Worm (Caenorhabditis elegans): ENCODE measurements around the gene ify-1.

The ify-1 gene

ce11 chrII:5099034-5099433, 44.1 kb upstream of the ify-1 start:
- no peak for TF ChIP-seq ceh-82 (tag; optimal IDR thresholded peaks at IDR 0.05)
- peak in 1 of 2 experiments; percentile 73 for TF ChIP-seq unc-62 (GFP tag; optimal IDR thresholded peaks at IDR 0.05 in 1 of 2)
- no peak for TF ChIP-seq unc-62 (tag; optimal IDR thresholded peaks at IDR 0.05)
- TF ChIP-seq hmg-1.1 (GFP tag; IDR thresholded peaks at IDR 0.05): no peak

- TF ChIP-seq dpl-1 (GFP tag; optimal IDR thresholded peaks at IDR 0.05) (no peak), unc-62 (GFP tag; optimal IDR thresholded peaks at IDR 0.05 in 1 of 2) (peak in 1 of 2 experiments; percentile 35), unc-62 (tag; optimal IDR thresholded peaks at IDR 0.05) (no peak), duxl-1 (tag; optimal IDR thresholded peaks at IDR 0.05; ENCODE audit: poor library complexity) (no peak), pqm-1 (tag; optimal IDR thresholded peaks at IDR 0.05) (no peak)
Measured at ce11 chrII:5093945-5094344, 39.0 kb upstream of the ify-1 start, which contains the start of gene C04G6.13. TSS of gene C04G6.13 (plus strand) at chrII:5094245.

ce11 chrII:5092362-5093281, 37.6 kb upstream of the ify-1 start, which contains the start of gene C04G6.2:
TSS of gene C04G6.2 (plus strand) at chrII:5093231.
- no peak for TF ChIP-seq zag-1 (tag; optimal IDR thresholded peaks at IDR 0.05)
- 0 out of 2 replicates have a peak, but pooled peaks have one; percentile 38 for TF ChIP-seq hmg-1.1 (GFP tag; IDR thresholded peaks at IDR 0.05)
- TF ChIP-seq dve-1 (tag; optimal IDR thresholded peaks at IDR 0.05; ENCODE audit: insufficient read depth): peak; percentile 59
- TF ChIP-seq ctbp-1 (GFP tag; IDR thresholded peaks at IDR 0.05): 0 out of 2 replicates have a peak, but pooled peaks have one; percentile 12
- no peak for TF ChIP-seq ceh-32 (tag; optimal IDR thresholded peaks at IDR 0.05; ENCODE audit: poor library complexity)
- no peak for TF ChIP-seq ceh-20 (GFP tag; IDR thresholded peaks at IDR 0.05)
- peak; percentile 16 for TF ChIP-seq nhr-48 (tag; optimal IDR thresholded peaks at IDR 0.05)
- TF ChIP-seq nhr-11 (tag; optimal IDR thresholded peaks at IDR 0.05): peak; percentile 71
- no peak for TF ChIP-seq F37D6.2 (tag; optimal IDR thresholded peaks at IDR 0.05)
- peak; percentile 18 to 67 for TF ChIP-seq mdl-1 (tag; optimal IDR thresholded peaks at IDR 0.05)
- TF ChIP-seq nhr-6 (tag; optimal IDR thresholded peaks at IDR 0.05): peak; percentile 49
- peak; percentile 30; the same call in 1 of the 2 replicates for TF ChIP-seq dmd-6 (GFP tag; IDR thresholded peaks at IDR 0.05)
- TF ChIP-seq nhr-28 (tag; optimal IDR thresholded peaks at IDR 0.05): peak; percentile 30
- TF ChIP-seq dpl-1 (GFP tag; optimal IDR thresholded peaks at IDR 0.05): peak; percentile 7
- peak; percentile 64 for TF ChIP-seq pqm-1 (tag; optimal IDR thresholded peaks at IDR 0.05)
- TF ChIP-seq mes-2 (tag; optimal IDR thresholded peaks at IDR 0.05; ENCODE audit: poor library complexity, severe bottlenecking): peak; percentile 71
- TF ChIP-seq mep-1 (tag; optimal IDR thresholded peaks at IDR 0.05): peak; percentile 47
- TF ChIP-seq R02D3.7 (tag; optimal IDR thresholded peaks at IDR 0.05): no peak
- peak; percentile 75 for TF ChIP-seq hlh-11 (tag; optimal IDR thresholded peaks at IDR 0.05)
- TF ChIP-seq daf-16 (GFP tag; optimal IDR thresholded peaks at IDR 0.05): peak in 1 of 2 experiments; percentile 3
- peak; percentile 81 for TF ChIP-seq daf-16 (tag; optimal IDR thresholded peaks at IDR 0.05)
- TF ChIP-seq lsy-2 (tag; optimal IDR thresholded peaks at IDR 0.05): peak in 1 of 2 experiments; percentile 17
- no peak for TF ChIP-seq lin-15B (tag; optimal IDR thresholded peaks at IDR 0.05)
- no peak for TF ChIP-seq pha-4 (GFP tag; IDR thresholded peaks at IDR 0.05)
- TF ChIP-seq pha-4 (tag; optimal IDR thresholded peaks at IDR 0.05): peak; percentile 34
- TF ChIP-seq unc-62 (GFP tag; optimal IDR thresholded peaks at IDR 0.05 in 1 of 2): peak in 1 of 2 experiments; percentile 45
- TF ChIP-seq unc-62 (tag; optimal IDR thresholded peaks at IDR 0.05): no peak
- TF ChIP-seq lin-1 (GFP tag; IDR thresholded peaks at IDR 0.05): 0 out of 2 replicates have a peak, but pooled peaks have one; percentile 10
- TF ChIP-seq rbr-2 (tag; optimal IDR thresholded peaks at IDR 0.05): peak; percentile 40
- TF ChIP-seq mxl-3 (GFP tag; optimal IDR thresholded peaks at IDR 0.05): peak; percentile 36
- peak; percentile 80 for TF ChIP-seq hlh-30 (tag; optimal IDR thresholded peaks at IDR 0.05; ENCODE audit: insufficient read depth)
- TF ChIP-seq tra-1 (GFP tag; IDR thresholded peaks at IDR 0.05): 0 out of 2 replicates have a peak, but pooled peaks have one; percentile 5
